Worm (Caenorhabditis elegans) whole organism, L4 larva: Measurements from ENCODE around the gene W09D6.1.

Source experiments
- F10B5.3 ChIP-seq: sonication (generic microtip); optimal IDR thresholded peaks from 2 replicates; lab custom pipeline; 2016; ENCODE audit warnings: mild to moderate bottlenecking, missing genetic modification characterization, missing compliant biosample characterization
- F37D6.2 ChIP-seq: sonication (generic microtip); optimal IDR thresholded peaks from 2 replicates; lab custom pipeline; 2016; ENCODE audit warnings: mild to moderate bottlenecking, missing genetic modification characterization, missing compliant biosample characterization
- F49E8.2 ChIP-seq: sonication (generic microtip); optimal IDR thresholded peaks from 2 replicates; lab custom pipeline; 2016; ENCODE audit warnings: missing compliant biosample characterization, mild to moderate bottlenecking, missing genetic modification characterization, borderline replicate concordance
- T26A8.4 ChIP-seq: fragments of 200-800 bp; sonication (Bioruptor generic); IDR thresholded peaks from 2 replicates; pipeline ENCODE4 v1.3.6; 2022; ENCODE audit warnings: missing genetic modification characterization, missing compliant biosample characterization
- Y48G9A.11 ChIP-seq: fragments of 200-800 bp; sonication (Bioruptor generic); IDR thresholded peaks from 2 replicates; pipeline ENCODE4 v1.3.6; 2022; ENCODE audit warnings: missing genetic modification reagents, missing genetic modification characterization, missing compliant biosample characterization
- ZK337.2 ChIP-seq: fragments of 200-800 bp; sonication (Bioruptor generic); IDR thresholded peaks from 2 replicates; pipeline ENCODE4 v1.3.6; 2022; ENCODE audit warnings: missing genetic modification reagents, missing genetic modification characterization, missing compliant biosample characterization
- aha-1 ChIP-seq: fragments of 150-350 bp; peaks from one replicate; lab custom pipeline; 2014; ENCODE audit warnings: missing biosample characterization, missing genetic modification characterization
- arid-1 ChIP-seq: fragments of 200-800 bp; sonication (Bioruptor generic); conservative IDR thresholded peaks from 2 replicates; pipeline ENCODE4 v1.3.6; 2022; ENCODE audit warnings: missing genetic modification reagents, missing genetic modification characterization, missing compliant biosample characterization
- ceh-20 ChIP-seq: fragments of 200-800 bp; sonication (Bioruptor generic); IDR thresholded peaks from 2 replicates; pipeline ENCODE4 v1.3.6; 2022; ENCODE audit warnings: missing genetic modification reagents, missing genetic modification characterization, missing compliant biosample characterization
- ceh-28 ChIP-seq: fragments of 150-350 bp; optimal IDR thresholded peaks from 2 replicates; lab custom pipeline; 2014; ENCODE audit warnings: missing biosample characterization, missing genetic modification reagents, missing genetic modification characterization
- ceh-62 ChIP-seq: sonication (generic microtip); optimal IDR thresholded peaks from 2 replicates; lab custom pipeline; 2017; ENCODE audit warnings: missing biosample characterization, missing genetic modification characterization
- ces-1 ChIP-seq: fragments of 150-350 bp; sonication (generic microtip); optimal IDR thresholded peaks from 4 replicates; lab custom pipeline; 2014; ENCODE audit warnings: missing biosample characterization, missing genetic modification reagents, missing genetic modification characterization
- cey-2 ChIP-seq: sonication (generic microtip); optimal IDR thresholded peaks from 3 replicates; lab custom pipeline; 2017; ENCODE audit warnings: missing genetic modification characterization, mild to moderate bottlenecking, missing compliant biosample characterization, antibody characterized with exemption, borderline replicate concordance; ENCODE audit not compliant: insufficient read depth
- ctbp-1 ChIP-seq: fragments of 200-800 bp; sonication (Bioruptor generic); IDR thresholded peaks from 2 replicates; pipeline ENCODE4 v1.3.6; 2022; ENCODE audit warnings: missing genetic modification reagents, missing genetic modification characterization, missing compliant biosample characterization
- daf-16 ChIP-seq, 3 experiments: sonication (generic microtip); optimal IDR thresholded peaks; 2 replicates each; lab custom pipeline; 2016 to 2017; ENCODE audit warnings: missing genetic modification characterization in 3 of 3, missing genetic modification reagents in 3 of 3, mild to moderate bottlenecking in 2 of 3, missing compliant biosample characterization in 2 of 3, missing biosample characterization in 1 of 3, moderate library complexity in 1 of 3
- daf-19 ChIP-seq: fragments of 200-800 bp; sonication (Bioruptor generic); conservative IDR thresholded peaks from 2 replicates; pipeline ENCODE4 v1.3.6; 2022; ENCODE audit warnings: missing genetic modification characterization, missing compliant biosample characterization
- daf-8 ChIP-seq: fragments of 200-800 bp; sonication (Bioruptor generic); IDR thresholded peaks from 2 replicates; pipeline ENCODE4 v1.3.6; 2022; ENCODE audit warnings: missing genetic modification characterization, missing compliant biosample characterization
- dmd-9 ChIP-seq: fragments of 200-800 bp; sonication (Bioruptor generic); IDR thresholded peaks from 2 replicates; pipeline ENCODE4 v1.3.6; 2022; ENCODE audit warnings: missing genetic modification reagents, missing genetic modification characterization, missing compliant biosample characterization
- dpl-1 ChIP-seq: fragments of 150-350 bp; optimal IDR thresholded peaks from 2 replicates; lab custom pipeline; 2014; ENCODE audit warnings: missing biosample characterization, missing genetic modification reagents, missing genetic modification characterization
- egl-27 ChIP-seq: sonication (generic microtip); optimal IDR thresholded peaks from 3 replicates; lab custom pipeline; 2017; ENCODE audit warnings: missing biosample characterization, missing genetic modification reagents, missing genetic modification characterization
- fos-1 ChIP-seq: fragments of 150-350 bp; optimal IDR thresholded peaks from 2 replicates; lab custom pipeline; 2014; ENCODE audit warnings: missing biosample characterization, missing genetic modification characterization
- gei-8 ChIP-seq: fragments of 200-800 bp; sonication (Bioruptor generic); optimal IDR thresholded peaks from 2 replicates; lab custom pipeline; 2018; ENCODE audit warnings: mild to moderate bottlenecking, missing genetic modification characterization, missing compliant biosample characterization
- hif-1 ChIP-seq, 2 experiments: sonication (generic microtip); optimal IDR thresholded peaks; 2 replicates each; lab custom pipeline; 2016 to 2017; ENCODE audit warnings: missing compliant biosample characterization in 2 of 2, missing genetic modification characterization in 2 of 2, missing genetic modification reagents in 2 of 2, missing genotype in 2 of 2, mild to moderate bottlenecking in 1 of 2
- hlh-11 ChIP-seq: fragments of 200-800 bp; sonication (Bioruptor generic); optimal IDR thresholded peaks from 2 replicates; lab custom pipeline; 2018; ENCODE audit warnings: mild to moderate bottlenecking, missing genetic modification characterization, missing compliant biosample characterization
- hmg-1.1 ChIP-seq: fragments of 200-800 bp; sonication (Bioruptor generic); IDR thresholded peaks from 2 replicates; pipeline ENCODE4 v1.3.6; 2022; ENCODE audit warnings: missing genetic modification reagents, missing genetic modification characterization, missing compliant biosample characterization
- lim-7 ChIP-seq: fragments of 200-800 bp; sonication (Bioruptor generic); IDR thresholded peaks from 2 replicates; pipeline ENCODE4 v1.3.6; 2022; ENCODE audit warnings: missing genetic modification characterization, missing compliant biosample characterization
- lin-1 ChIP-seq: fragments of 200-800 bp; sonication (Bioruptor generic); IDR thresholded peaks from 2 replicates; pipeline ENCODE4 v1.3.6; 2022; ENCODE audit warnings: missing genetic modification reagents, missing genetic modification characterization, missing compliant biosample characterization
- lin-13 ChIP-seq: fragments of 150-350 bp; optimal IDR thresholded peaks from 2 replicates; lab custom pipeline; 2014; ENCODE audit warnings: missing biosample characterization, missing genetic modification reagents, missing genetic modification characterization
- lin-15B ChIP-seq: fragments of 150-350 bp; sonication (generic microtip); optimal IDR thresholded peaks from 3 replicates; lab custom pipeline; 2014; ENCODE audit warnings: missing biosample characterization, missing genetic modification characterization
- lin-29 ChIP-seq: fragments of 200-800 bp; sonication (Bioruptor generic); IDR thresholded peaks from 2 replicates; pipeline ENCODE4 v1.3.6; 2022; ENCODE audit warnings: missing genetic modification reagents, missing genetic modification characterization, missing compliant biosample characterization
- lin-38 ChIP-seq: fragments of 200-800 bp; sonication (Bioruptor generic); IDR thresholded peaks from 2 replicates; pipeline ENCODE4 v1.3.6; 2022; ENCODE audit warnings: missing genetic modification reagents, missing genetic modification characterization, missing compliant biosample characterization
- lsy-2 ChIP-seq, 2 experiments: fragments of 150-350 bp in 1 of 2; sonication (generic microtip) in 1 of 2; optimal IDR thresholded peaks; 2 replicates each; lab custom pipeline; 2014 to 2017; ENCODE audit warnings: missing biosample characterization in 2 of 2, missing genetic modification characterization in 2 of 2
- madf-5 ChIP-seq, 2 experiments: fragments of 200-800 bp; sonication (Bioruptor generic); IDR thresholded peaks; 2 replicates each; pipeline ENCODE4 v1.3.6; 2022; ENCODE audit warnings: missing compliant biosample characterization in 2 of 2, missing genetic modification characterization in 2 of 2
- mep-1 ChIP-seq: fragments of 150-350 bp; sonication (generic microtip); optimal IDR thresholded peaks from 3 replicates; lab custom pipeline; 2014; ENCODE audit warnings: missing biosample characterization, missing genetic modification characterization
- mes-2 ChIP-seq: sonication (generic microtip); optimal IDR thresholded peaks from 2 replicates; lab custom pipeline; 2016; ENCODE audit warnings: missing genotype, mild to moderate bottlenecking, missing genetic modification characterization, missing compliant biosample characterization; ENCODE audit not compliant: poor library complexity, severe bottlenecking
- nhr-11 ChIP-seq: fragments of 150-350 bp; optimal IDR thresholded peaks from 2 replicates; lab custom pipeline; 2014; ENCODE audit warnings: missing biosample characterization, missing genetic modification characterization
- nhr-111 ChIP-seq: fragments of 200-800 bp; sonication (Bioruptor generic); optimal IDR thresholded peaks from 2 replicates; lab custom pipeline; 2018; ENCODE audit warnings: mild to moderate bottlenecking, missing genetic modification characterization, missing compliant biosample characterization
- nhr-28 ChIP-seq: fragments of 150-350 bp; optimal IDR thresholded peaks from 2 replicates; lab custom pipeline; 2014; ENCODE audit warnings: missing biosample characterization, missing genetic modification characterization
- nhr-42 ChIP-seq: fragments of 200-800 bp; sonication (Bioruptor generic); IDR thresholded peaks from 2 replicates; pipeline ENCODE4 v1.3.6; 2022; ENCODE audit warnings: missing genetic modification characterization, missing compliant biosample characterization
- pha-4 ChIP-seq, 2 experiments: fragments of 150-350 bp in 1 of 2; fragments of 200-800 bp in 1 of 2; sonication (Bioruptor generic) in 1 of 2; IDR thresholded peaks in 1 of 2; optimal IDR thresholded peaks in 1 of 2; 2 replicates each; pipeline versions ENCODE4 v1.3.6 to Lab custom; 2014 to 2022; ENCODE audit warnings: missing genetic modification characterization in 2 of 2, missing genetic modification reagents in 2 of 2, missing biosample characterization in 1 of 2, missing compliant biosample characterization in 1 of 2
- pqm-1 ChIP-seq: sonication (generic microtip); optimal IDR thresholded peaks from 2 replicates; lab custom pipeline; 2017; ENCODE audit warnings: missing biosample characterization, missing genetic modification characterization
- sdz-12 ChIP-seq: fragments of 200-800 bp; sonication (Bioruptor generic); optimal IDR thresholded peaks from 2 replicates; lab custom pipeline; 2018; ENCODE audit warnings: mild to moderate bottlenecking, missing genetic modification characterization, missing compliant biosample characterization
- snpc-1.2 ChIP-seq: fragments of 200-800 bp; sonication (Bioruptor generic); IDR thresholded peaks from 2 replicates; pipeline ENCODE4 v1.3.6; 2022; ENCODE audit warnings: missing genetic modification reagents, missing genetic modification characterization, missing compliant biosample characterization
- snpc-4 ChIP-seq: fragments of 150-350 bp; optimal IDR thresholded peaks from 2 replicates; lab custom pipeline; 2014; ENCODE audit warnings: missing biosample characterization, missing genetic modification characterization
- spr-1 ChIP-seq: sonication (generic microtip); optimal IDR thresholded peaks from 2 replicates; lab custom pipeline; 2016; ENCODE audit warnings: mild to moderate bottlenecking, missing genetic modification characterization, missing compliant biosample characterization
- vab-7 ChIP-seq: fragments of 200-800 bp; sonication (Bioruptor generic); IDR thresholded peaks from 2 replicates; pipeline ENCODE4 v1.3.6; 2022; ENCODE audit warnings: missing genetic modification reagents, missing genetic modification characterization, missing compliant biosample characterization
- zag-1 ChIP-seq: fragments of 150-350 bp; optimal IDR thresholded peaks from 2 replicates; lab custom pipeline; 2014; ENCODE audit warnings: missing biosample characterization, missing genetic modification characterization
- zfp-2 ChIP-seq: sonication (generic microtip); optimal IDR thresholded peaks from 2 replicates; lab custom pipeline; 2016; ENCODE audit warnings: mild to moderate bottlenecking, missing genetic modification characterization, missing compliant biosample characterization
- ztf-11 ChIP-seq: fragments of 150-350 bp; optimal IDR thresholded peaks from 2 replicates; lab custom pipeline; 2014; ENCODE audit warnings: missing biosample characterization, missing genetic modification characterization
- ztf-7 ChIP-seq: fragments of 150-350 bp; optimal IDR thresholded peaks from 2 replicates; lab custom pipeline; 2014; ENCODE audit warnings: missing biosample characterization, missing genetic modification characterization

W09D6.1 gene

ce11 chrIII:11066691-11067090 is 2.0 kb upstream of the W09D6.1 start (continued):
- TF ChIP-seq hlh-11 (tag; lab: Kevin White, UChicago), result peak; percentile 67
- peak; percentile 86 for TF ChIP-seq F37D6.2 (tag; lab: Kevin White, UChicago)
- TF ChIP-seq egl-27 (tag; lab: Kevin White, UChicago), result no peak
- peak; percentile 75 for TF ChIP-seq ZK337.2 (GFP tag; lab: Robert Waterston, UW)
- TF ChIP-seq hif-1 (tag; optimal IDR thresholded peaks at IDR 0.05; lab: Kevin White, UChicago), result peak; percentile 23 to 31
- TF ChIP-seq pha-4 (GFP tag; IDR thresholded peaks at IDR 0.05; lab: Robert Waterston, UW), result peak; percentile 95
- TF ChIP-seq pha-4 (tag; optimal IDR thresholded peaks at IDR 0.05; lab: Kevin White, UChicago), result no peak
- peak; percentile 86 for TF ChIP-seq snpc-1.2 (GFP tag; lab: Robert Waterston, UW)
- peak; percentile 40 for TF ChIP-seq F10B5.3 (tag; lab: Kevin White, UChicago)
- TF ChIP-seq ctbp-1 (GFP tag; lab: Robert Waterston, UW), result peak; percentile 92
- no peak for TF ChIP-seq fos-1 (tag; lab: Kevin White, UChicago)
- TF ChIP-seq daf-16 (GFP tag; optimal IDR thresholded peaks at IDR 0.05; lab: Kevin White, UChicago), result peak; percentile 35 to 76
- TF ChIP-seq daf-16 (tag; optimal IDR thresholded peaks at IDR 0.05; lab: Kevin White, UChicago), result peak; percentile 37
- peak; percentile 82 for TF ChIP-seq lin-1 (GFP tag; lab: Robert Waterston, UW)
- TF ChIP-seq spr-1 (tag; lab: Kevin White, UChicago), result peak; percentile 62
- TF ChIP-seq ceh-20, result peak; percentile 93
- TF ChIP-seq mes-2 (tag; lab: Kevin White, UChicago), result peak; percentile 87
- no peak for TF ChIP-seq ces-1
- TF ChIP-seq nhr-111 (GFP tag; lab: Kevin White, UChicago), result no peak
- TF ChIP-seq cey-2 (tag; lab: Kevin White, UChicago), result no peak
- TF ChIP-seq dmd-9 (GFP tag; lab: Robert Waterston, UW), result peak; percentile 88
- TF ChIP-seq madf-5 (GFP tag; IDR thresholded peaks at IDR 0.05; lab: Robert Waterston, UW), result peak; percentile 69 to 91; a peak in 3 of 4 replicates
- peak; percentile 98 for TF ChIP-seq aha-1
- peak; percentile 57 for TF ChIP-seq ztf-7 (tag; lab: Kevin White, UChicago)
- no peak for TF ChIP-seq daf-8 (GFP tag; lab: Robert Waterston, UW)
- peak; percentile 72 for TF ChIP-seq dpl-1 (GFP tag; lab: Kevin White, UChicago)
- peak; percentile 5 for TF ChIP-seq nhr-28
- TF ChIP-seq nhr-42 (GFP tag; lab: Robert Waterston, UW), result peak; percentile 73
- TF ChIP-seq sdz-12, result no peak
- TF ChIP-seq pqm-1 (tag; lab: Kevin White, UChicago), result no peak
- TF ChIP-seq T26A8.4 (GFP tag; lab: Robert Waterston, UW), result peak; percentile 95
- peak; percentile 94 for TF ChIP-seq arid-1 (GFP tag; lab: Robert Waterston, UW)
- peak; percentile 60 for TF ChIP-seq F49E8.2 (tag; lab: Kevin White, UChicago)
- peak; percentile 91 for TF ChIP-seq vab-7 (GFP tag; lab: Robert Waterston, UW)
- peak; percentile 42 to 87 for TF ChIP-seq lsy-2 (tag; optimal IDR thresholded peaks at IDR 0.05; lab: Kevin White, UChicago)
- TF ChIP-seq zag-1 (tag; lab: Kevin White, UChicago), result no peak
- TF ChIP-seq lin-13, result peak; percentile 49
- peak; percentile 89 for TF ChIP-seq lim-7
- TF ChIP-seq lin-15B (tag; lab: Kevin White, UChicago), result no peak
- peak; percentile 21 for TF ChIP-seq nhr-11
- TF ChIP-seq lin-29 (GFP tag; lab: Robert Waterston, UW), result peak; percentile 82
- no peak for TF ChIP-seq ztf-11 (tag; lab: Kevin White, UChicago)
- TF ChIP-seq Y48G9A.11 (GFP tag; lab: Robert Waterston, UW), result no peak; the same call in 1 of the 2 replicates
- TF ChIP-seq gei-8 (GFP tag; lab: Kevin White, UChicago), result peak; percentile 74
- TF ChIP-seq ceh-28, result no peak
- TF ChIP-seq hmg-1.1 (GFP tag; lab: Robert Waterston, UW), result peak; percentile 96
- TF ChIP-seq mep-1 (tag; lab: Kevin White, UChicago), result peak; percentile 86
- TF ChIP-seq daf-19, result no peak
- peak; percentile 91 for TF ChIP-seq lin-38 (GFP tag; lab: Robert Waterston, UW)
- no peak for TF ChIP-seq zfp-2
- TF ChIP-seq snpc-4 (tag; lab: Kevin White, UChicago), result no peak
- TF ChIP-seq ceh-62, result no peak
